Worm (Caenorhabditis elegans) whole organism, young adult: Measurements from ENCODE around the gene fem-1.

Source experiments
- B0035.1 ChIP-seq: sonication (generic microtip); optimal IDR thresholded peaks from 2 replicates; lab custom pipeline; 2016; ENCODE audit warnings: missing genetic modification characterization, mild to moderate bottlenecking, missing compliant biosample characterization, missing genotype, missing genetic modification reagents
- B0261.1 ChIP-seq: sonication (generic microtip); optimal IDR thresholded peaks from 2 replicates; lab custom pipeline; 2016; ENCODE audit warnings: mild to moderate bottlenecking, missing genetic modification characterization, moderate library complexity, missing compliant biosample characterization
- F23B12.7 ChIP-seq: sonication (generic microtip); optimal IDR thresholded peaks from 2 replicates; lab custom pipeline; 2017; ENCODE audit warnings: missing genetic modification characterization, mild to moderate bottlenecking, missing compliant biosample characterization, antibody characterized with exemption, moderate library complexity; ENCODE audit not compliant: insufficient read depth
- F55B11.4 ChIP-seq: sonication (generic microtip); optimal IDR thresholded peaks from 2 replicates; lab custom pipeline; 2016; ENCODE audit warnings: missing compliant biosample characterization, missing genetic modification characterization, borderline replicate concordance; ENCODE audit not compliant: insufficient read depth
- K11D2.4 ChIP-seq: fragments of 200-800 bp; sonication (Bioruptor generic); IDR thresholded peaks from 2 replicates; pipeline ENCODE4 v1.3.6; 2022; ENCODE audit warnings: missing genetic modification reagents, missing genetic modification characterization, missing compliant biosample characterization
- T26A5.8 ChIP-seq: sonication (generic microtip); optimal IDR thresholded peaks from 2 replicates; lab custom pipeline; 2016; ENCODE audit warnings: missing genetic modification characterization, missing compliant biosample characterization
- Y56A3A.18 ChIP-seq: fragments of 200-800 bp; sonication (Bioruptor generic); IDR thresholded peaks from 2 replicates; pipeline ENCODE4 v1.3.6; 2022; ENCODE audit warnings: missing genetic modification reagents, missing genetic modification characterization, missing compliant biosample characterization
- Y67H2A.10 ChIP-seq: fragments of 200-800 bp; sonication (Bioruptor generic); conservative IDR thresholded peaks from 2 replicates; pipeline ENCODE4 v1.3.6; 2022; ENCODE audit warnings: missing genetic modification reagents, missing genetic modification characterization, missing compliant biosample characterization
- aptf-3 ChIP-seq: fragments of 200-800 bp; sonication (Bioruptor generic); IDR thresholded peaks from 2 replicates; pipeline ENCODE4 v1.3.6; 2022; ENCODE audit warnings: missing genetic modification characterization, missing compliant biosample characterization
- athp-1 ChIP-seq: sonication (generic microtip); optimal IDR thresholded peaks from 2 replicates; lab custom pipeline; 2017; ENCODE audit warnings: mild to moderate bottlenecking, missing genetic modification characterization, missing compliant biosample characterization
- bed-1 ChIP-seq: fragments of 200-800 bp; sonication (Bioruptor generic); IDR thresholded peaks from 2 replicates; pipeline ENCODE4 v1.3.6; 2022; ENCODE audit warnings: missing genetic modification reagents, missing genetic modification characterization, missing compliant biosample characterization
- ccch-3 ChIP-seq: fragments of 200-800 bp; sonication (Bioruptor generic); optimal IDR thresholded peaks from 2 replicates; lab custom pipeline; 2018; ENCODE audit warnings: mild to moderate bottlenecking, missing genetic modification characterization, missing compliant biosample characterization
- cebp-1 ChIP-seq, 2 experiments: fragments of 200-800 bp in 1 of 2; sonication (Bioruptor generic) in 1 of 2; sonication (generic microtip) in 1 of 2; IDR thresholded peaks in 1 of 2; optimal IDR thresholded peaks in 1 of 2; 2 replicates each; pipeline versions ENCODE4 v1.3.6 to Lab custom; 2017 to 2022; ENCODE audit warnings: missing compliant biosample characterization in 2 of 2, missing genetic modification characterization in 2 of 2, mild to moderate bottlenecking in 1 of 2, missing genetic modification reagents in 1 of 2, moderate library complexity in 1 of 2
- ceh-100 ChIP-seq: fragments of 200-800 bp; sonication (Bioruptor generic); IDR thresholded peaks from 2 replicates; pipeline ENCODE4 v1.3.6; 2022; ENCODE audit warnings: missing genetic modification reagents, missing genetic modification characterization, missing compliant biosample characterization
- ceh-40 ChIP-seq: fragments of 200-800 bp; sonication (Bioruptor generic); IDR thresholded peaks from 2 replicates; pipeline ENCODE4 v1.3.6; 2022; ENCODE audit warnings: missing genetic modification characterization, missing compliant biosample characterization
- ceh-91 ChIP-seq: fragments of 200-800 bp; sonication (Bioruptor generic); IDR thresholded peaks from 2 replicates; pipeline ENCODE4 v1.3.6; 2022; ENCODE audit warnings: missing genetic modification reagents, missing genetic modification characterization, missing compliant biosample characterization
- die-1 ChIP-seq: sonication (generic microtip); optimal IDR thresholded peaks from 2 replicates; lab custom pipeline; 2016; ENCODE audit warnings: missing genotype, mild to moderate bottlenecking, missing genetic modification characterization, missing compliant biosample characterization
- dpff-1 ChIP-seq: sonication (generic microtip); optimal IDR thresholded peaks from 2 replicates; lab custom pipeline; 2017; ENCODE audit warnings: mild to moderate bottlenecking, missing genetic modification characterization, missing compliant biosample characterization
- dpl-1 ChIP-seq: fragments of 150-350 bp; optimal IDR thresholded peaks from 2 replicates; lab custom pipeline; 2014; ENCODE audit warnings: missing biosample characterization, missing genetic modification reagents, missing genetic modification characterization
- efl-1 ChIP-seq: fragments of 150-350 bp; optimal IDR thresholded peaks from 2 replicates; lab custom pipeline; 2014; ENCODE audit warnings: missing biosample characterization, missing genetic modification reagents, missing genetic modification characterization
- egrh-3 ChIP-seq: fragments of 200-800 bp; sonication (Bioruptor generic); IDR thresholded peaks from 2 replicates; pipeline ENCODE4 v1.3.6; 2022; ENCODE audit warnings: missing genetic modification reagents, missing genetic modification characterization, missing compliant biosample characterization
- ekl-4 ChIP-seq: fragments of 200-800 bp; sonication (Bioruptor generic); IDR thresholded peaks from 2 replicates; pipeline ENCODE4 v1.3.6; 2022; ENCODE audit warnings: missing genetic modification reagents, missing genetic modification characterization, missing compliant biosample characterization
- ets-4 ChIP-seq: fragments of 200-800 bp; sonication (Bioruptor generic); optimal IDR thresholded peaks from 2 replicates; lab custom pipeline; 2018; ENCODE audit warnings: mild to moderate bottlenecking, missing genetic modification characterization, missing compliant biosample characterization
- gei-17 ChIP-seq: fragments of 200-800 bp; sonication (Bioruptor generic); optimal IDR thresholded peaks from 2 replicates; lab custom pipeline; 2018; ENCODE audit warnings: mild to moderate bottlenecking, missing genetic modification characterization, missing compliant biosample characterization
- hmg-20 ChIP-seq: fragments of 200-800 bp; sonication (Bioruptor generic); IDR thresholded peaks from 2 replicates; pipeline ENCODE4 v1.3.6; 2022; ENCODE audit warnings: missing genetic modification reagents, missing genetic modification characterization, missing compliant biosample characterization
- hrde-1 ChIP-seq: sonication (generic microtip); optimal IDR thresholded peaks from 2 replicates; lab custom pipeline; 2016; ENCODE audit warnings: missing genetic modification characterization, mild to moderate bottlenecking, missing compliant biosample characterization, moderate library complexity, missing genotype, missing genetic modification reagents, borderline replicate concordance
- hsf-1 ChIP-seq: fragments of 200-800 bp; sonication (Bioruptor generic); IDR thresholded peaks from 2 replicates; pipeline ENCODE4 v1.3.6; 2022; ENCODE audit warnings: missing genetic modification reagents, missing genetic modification characterization, missing compliant biosample characterization
- lag-1 ChIP-seq: fragments of 200-800 bp; sonication (Bioruptor generic); IDR thresholded peaks from 2 replicates; pipeline ENCODE4 v1.3.6; 2022; ENCODE audit warnings: missing genetic modification reagents, missing genetic modification characterization, missing compliant biosample characterization
- let-526 ChIP-seq: fragments of 200-800 bp; sonication (Bioruptor generic); IDR thresholded peaks from 2 replicates; pipeline ENCODE4 v1.3.6; 2022; ENCODE audit warnings: missing genetic modification reagents, missing genetic modification characterization, missing compliant biosample characterization
- lin-26 ChIP-seq: fragments of 200-800 bp; sonication (Bioruptor generic); IDR thresholded peaks from 2 replicates; pipeline ENCODE4 v1.3.6; 2022; ENCODE audit warnings: missing genetic modification reagents, missing genetic modification characterization, missing compliant biosample characterization
- lin-35 ChIP-seq, 3 experiments: fragments of 150-350 bp in 2 of 3; sonication (generic microtip) in 1 of 3; optimal IDR thresholded peaks; 2 replicates each; lab custom pipeline; 2014 to 2018; ENCODE audit warnings: missing biosample characterization in 3 of 3, missing genetic modification characterization in 3 of 3, missing genetic modification reagents in 3 of 3
- lin-40 ChIP-seq: sonication (generic microtip); optimal IDR thresholded peaks from 2 replicates; lab custom pipeline; 2016; ENCODE audit warnings: missing genetic modification characterization, mild to moderate bottlenecking, missing compliant biosample characterization, missing genotype, missing genetic modification reagents
- lin-54 ChIP-seq: fragments of 200-800 bp; sonication (Bioruptor generic); optimal IDR thresholded peaks from 2 replicates; lab custom pipeline; 2018; ENCODE audit warnings: mild to moderate bottlenecking, missing genetic modification characterization, missing compliant biosample characterization
- madf-3 ChIP-seq: fragments of 200-800 bp; sonication (Bioruptor generic); IDR thresholded peaks from 2 replicates; pipeline ENCODE4 v1.3.6; 2022; ENCODE audit warnings: missing genetic modification reagents, missing genetic modification characterization, missing compliant biosample characterization
- madf-8 ChIP-seq: fragments of 200-800 bp; sonication (Bioruptor generic); conservative IDR thresholded peaks from 2 replicates; pipeline ENCODE4 v1.3.6; 2022; ENCODE audit warnings: missing genetic modification reagents, missing genetic modification characterization, missing compliant biosample characterization
- mes-4 ChIP-seq: sonication (generic microtip); optimal IDR thresholded peaks from 2 replicates; lab custom pipeline; 2016; ENCODE audit warnings: missing genotype, missing genetic modification characterization, missing compliant biosample characterization
- mxl-1 ChIP-seq: sonication (generic microtip); optimal IDR thresholded peaks from 2 replicates; lab custom pipeline; 2016; ENCODE audit warnings: missing genetic modification characterization, missing compliant biosample characterization
- nfya-2 ChIP-seq: fragments of 200-800 bp; sonication (Bioruptor generic); IDR thresholded peaks from 2 replicates; pipeline ENCODE4 v1.3.6; 2022; ENCODE audit warnings: missing genetic modification reagents, missing genetic modification characterization, missing compliant biosample characterization
- nfyb-1 ChIP-seq: fragments of 200-800 bp; sonication (Bioruptor generic); IDR thresholded peaks from 2 replicates; pipeline ENCODE4 v1.3.6; 2022; ENCODE audit warnings: missing genetic modification reagents, missing genetic modification characterization, missing compliant biosample characterization
- nhr-179 ChIP-seq: sonication (generic microtip); optimal IDR thresholded peaks from 2 replicates; lab custom pipeline; 2016; ENCODE audit warnings: mild to moderate bottlenecking, missing genetic modification characterization, missing compliant biosample characterization
- sea-2 ChIP-seq: fragments of 200-800 bp; sonication (Bioruptor generic); IDR thresholded peaks from 2 replicates; pipeline ENCODE4 v1.3.6; 2022; ENCODE audit warnings: missing genetic modification characterization, missing compliant biosample characterization
- snpc-1.3 ChIP-seq: sonication (generic microtip); optimal IDR thresholded peaks from 2 replicates; lab custom pipeline; 2017; ENCODE audit warnings: missing genetic modification characterization, mild to moderate bottlenecking, missing compliant biosample characterization, antibody characterized with exemption, moderate library complexity, missing genotype, missing genetic modification reagents; ENCODE audit not compliant: insufficient read depth
- tbp1 ChIP-seq: fragments of 200-800 bp; sonication (Bioruptor generic); optimal IDR thresholded peaks from 2 replicates; lab custom pipeline; 2018; ENCODE audit warnings: mild to moderate bottlenecking, missing genetic modification characterization, missing compliant biosample characterization
- tbx-9 ChIP-seq: sonication (generic microtip); optimal IDR thresholded peaks from 2 replicates; lab custom pipeline; 2016; ENCODE audit warnings: borderline replicate concordance, missing genetic modification characterization, inconsistent platforms, missing compliant biosample characterization
- xnd-1 ChIP-seq: sonication (generic microtip); optimal IDR thresholded peaks from 2 replicates; lab custom pipeline; 2016; ENCODE audit warnings: missing genotype, missing genetic modification reagents, missing genetic modification characterization, missing compliant biosample characterization
- ztf-18 ChIP-seq: sonication (generic microtip); optimal IDR thresholded peaks from 2 replicates; lab custom pipeline; 2016; ENCODE audit warnings: missing genotype, mild to moderate bottlenecking, missing genetic modification characterization, missing compliant biosample characterization
- ztf-25 ChIP-seq: fragments of 200-800 bp; sonication (Bioruptor generic); IDR thresholded peaks from 2 replicates; pipeline ENCODE4 v1.3.6; 2022; ENCODE audit warnings: missing genetic modification reagents, missing genetic modification characterization, missing compliant biosample characterization
- ztf-6 ChIP-seq: fragments of 200-800 bp; sonication (Bioruptor generic); IDR thresholded peaks from 2 replicates; pipeline ENCODE4 v1.3.6; 2022; ENCODE audit warnings: missing genetic modification reagents, missing genetic modification characterization, missing compliant biosample characterization

fem-1 gene

DNA sequence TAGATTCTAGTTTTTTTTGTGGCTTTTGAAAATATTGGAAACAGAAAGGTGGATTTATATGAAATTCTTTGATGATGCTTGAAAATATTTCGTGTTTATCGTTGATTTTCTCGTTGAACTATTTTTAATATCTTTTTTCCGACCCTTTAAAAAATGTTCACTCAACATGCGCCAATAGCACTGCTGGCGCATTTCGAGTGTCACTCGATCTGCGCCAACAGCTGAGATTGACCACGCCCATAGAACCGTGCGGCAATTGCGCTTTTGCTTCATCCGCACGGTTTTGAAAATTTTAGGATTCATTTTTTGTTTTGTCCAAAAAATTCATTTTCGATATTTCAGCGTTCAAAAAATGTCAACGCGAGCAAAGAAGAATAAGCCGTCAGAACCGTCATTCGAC, 3.5 kb upstream of the fem-1 start, which contains the start of gene tebp-2 (continued):
- TF ChIP-seq athp-1 (tag; lab: Kevin White, UChicago), result peak; percentile 72
- TF ChIP-seq xnd-1 (tag; lab: Kevin White, UChicago), result peak; percentile 55
- TF ChIP-seq B0261.1 (tag; lab: Kevin White, UChicago), result no peak
- peak; percentile 65 for TF ChIP-seq tbp1 (GFP tag; lab: Kevin White, UChicago)
- TF ChIP-seq hsf-1, result peak; percentile 73
- peak; percentile 95 for TF ChIP-seq ztf-18
- TF ChIP-seq lin-54 (GFP tag; lab: Kevin White, UChicago), result peak; percentile 53
- TF ChIP-seq lin-40 (tag; lab: Kevin White, UChicago), result no peak
- no peak for TF ChIP-seq ceh-40 (GFP tag; lab: Robert Waterston, UW)
- TF ChIP-seq F55B11.4 (tag; lab: Kevin White, UChicago), result no peak
- no peak for TF ChIP-seq bed-1 (GFP tag; lab: Robert Waterston, UW)
- TF ChIP-seq sea-2 (GFP tag; lab: Robert Waterston, UW), result no peak
- TF ChIP-seq dpff-1 (tag; lab: Kevin White, UChicago), result peak; percentile 59
- TF ChIP-seq ccch-3, result no peak
- TF ChIP-seq ceh-91 (GFP tag; lab: Robert Waterston, UW), result peak; percentile 39; the same call in 1 of the 2 replicates
- TF ChIP-seq hmg-20, result no peak
- no peak for TF ChIP-seq B0035.1
- no peak for TF ChIP-seq K11D2.4 (GFP tag; lab: Robert Waterston, UW)
- peak; percentile 91 for TF ChIP-seq snpc-1.3 (tag; lab: Kevin White, UChicago)
- no peak for TF ChIP-seq F23B12.7 (tag; lab: Kevin White, UChicago)
- TF ChIP-seq Y56A3A.18 (GFP tag; lab: Robert Waterston, UW), result no peak
- TF ChIP-seq ztf-25 (GFP tag; lab: Robert Waterston, UW), result no peak
- 0 out of 2 replicates have a peak, but pooled peaks have one; percentile 26 for TF ChIP-seq lin-26 (GFP tag; lab: Robert Waterston, UW)
- TF ChIP-seq dpl-1 (GFP tag; lab: Kevin White, UChicago), result no peak
- no peak for TF ChIP-seq lag-1 (GFP tag; lab: Robert Waterston, UW)
- TF ChIP-seq ekl-4, result peak; percentile 86
- no peak for TF ChIP-seq aptf-3 (GFP tag; lab: Robert Waterston, UW)
- TF ChIP-seq mes-4 (tag; lab: Kevin White, UChicago), result peak; percentile 9
- no peak for TF ChIP-seq let-526 (GFP tag; lab: Robert Waterston, UW)
- TF ChIP-seq lin-35 (GFP tag; optimal IDR thresholded peaks at IDR 0.05; lab: Kevin White, UChicago), result no peak
- no peak for TF ChIP-seq nfya-2 (GFP tag; lab: Robert Waterston, UW)
- peak; percentile 69; the same call in 1 of the 2 replicates for TF ChIP-seq madf-3 (GFP tag; lab: Robert Waterston, UW)
- TF ChIP-seq madf-8 (GFP tag; lab: Robert Waterston, UW), result peak; percentile 40; the same call in 1 of the 2 replicates
- TF ChIP-seq Y67H2A.10 (GFP tag; lab: Robert Waterston, UW), result no peak
- TF ChIP-seq T26A5.8 (tag; lab: Kevin White, UChicago), result no peak
- no peak for TF ChIP-seq egrh-3 (GFP tag; lab: Robert Waterston, UW)
- peak; percentile 51; the same call in 1 of the 2 replicates for TF ChIP-seq ceh-100
- 0 out of 2 replicates have a peak, but pooled peaks have one; percentile 38 for TF ChIP-seq nfyb-1 (GFP tag; lab: Robert Waterston, UW)
- no peak for TF ChIP-seq ztf-6 (GFP tag; lab: Robert Waterston, UW)
- peak; percentile 43 for TF ChIP-seq efl-1 (GFP tag; lab: Kevin White, UChicago)
- no peak for TF ChIP-seq mxl-1 (tag; lab: Kevin White, UChicago)
- TF ChIP-seq nhr-179 (tag; lab: Kevin White, UChicago), result no peak
- no peak for TF ChIP-seq tbx-9
- TF ChIP-seq ets-4 (GFP tag; lab: Kevin White, UChicago), result no peak
- TF ChIP-seq cebp-1 (GFP tag; IDR thresholded peaks at IDR 0.05; lab: Robert Waterston, UW), result no peak
- peak; percentile 41 for TF ChIP-seq cebp-1 (tag; optimal IDR thresholded peaks at IDR 0.05; lab: Kevin White, UChicago)
- TF ChIP-seq hrde-1 (tag; lab: Kevin White, UChicago), result peak; percentile 88
- no peak for TF ChIP-seq gei-17
- no peak for TF ChIP-seq die-1 (tag; lab: Kevin White, UChicago)
